Worm (Caenorhabditis elegans) whole organism, early embryonic: Measurements from ENCODE around the gene mogs-1.
A peak's percentile ranks its signal among the peaks of the same experiment; 100 is the strongest.

ENCODE experiments used
- B0310.2 ChIP-seq: sonication (generic microtip); optimal IDR thresholded peaks from 2 replicates; lab custom pipeline; 2016; ENCODE audit warnings: mild to moderate bottlenecking, missing genetic modification characterization, missing compliant biosample characterization
- F13C5.2 ChIP-seq: sonication (generic microtip); optimal IDR thresholded peaks from 2 replicates; lab custom pipeline; 2017; ENCODE audit warnings: mild to moderate bottlenecking, missing genetic modification characterization, inconsistent platforms, missing compliant biosample characterization
- aly-1 ChIP-seq: sonication (generic microtip); optimal IDR thresholded peaks from 2 replicates; lab custom pipeline; 2016; ENCODE audit warnings: missing genetic modification characterization, missing compliant biosample characterization
- ama-1 ChIP-seq: fragments of 150-350 bp; optimal IDR thresholded peaks from 2 replicates; lab custom pipeline; 2014
- ceh-13 ChIP-seq: fragments of 200-800 bp; sonication (Bioruptor generic); optimal IDR thresholded peaks from 2 replicates; lab custom pipeline; 2018; ENCODE audit warnings: mild to moderate bottlenecking, missing genetic modification characterization, missing compliant biosample characterization
- ceh-36 ChIP-seq: sonication (generic microtip); optimal IDR thresholded peaks from 2 replicates; lab custom pipeline; 2016; ENCODE audit warnings: missing genetic modification characterization, inconsistent platforms, missing compliant biosample characterization
- ets-7 ChIP-seq: sonication (generic microtip); optimal IDR thresholded peaks from 2 replicates; lab custom pipeline; 2016; ENCODE audit warnings: missing genotype, missing genetic modification characterization, missing compliant biosample characterization
- flt-1 ChIP-seq: fragments of 200-800 bp; sonication (Bioruptor generic); IDR thresholded peaks from 2 replicates; pipeline ENCODE4 v1.3.6; 2022; ENCODE audit warnings: missing genetic modification characterization, missing compliant biosample characterization
- hmbx-1 ChIP-seq: sonication (generic microtip); optimal IDR thresholded peaks from 2 replicates; lab custom pipeline; 2016; ENCODE audit warnings: mild to moderate bottlenecking, missing genetic modification characterization, missing compliant biosample characterization
- hmg-4 ChIP-seq: fragments of 200-800 bp; sonication (Bioruptor generic); optimal IDR thresholded peaks from 2 replicates; lab custom pipeline; 2018; ENCODE audit warnings: mild to moderate bottlenecking, missing genetic modification characterization, missing compliant biosample characterization
- hnd-1 ChIP-seq: sonication (generic microtip); optimal IDR thresholded peaks from 2 replicates; lab custom pipeline; 2016; ENCODE audit warnings: missing genetic modification characterization, missing compliant biosample characterization
- pes-1 ChIP-seq: fragments of 200-800 bp; sonication (Bioruptor generic); IDR thresholded peaks from 2 replicates; pipeline ENCODE4 v1.3.6; 2022; ENCODE audit warnings: missing genetic modification reagents, missing genetic modification characterization, missing compliant biosample characterization
- scrt-1 ChIP-seq: fragments of 200-800 bp; sonication (Bioruptor generic); IDR thresholded peaks from 2 replicates; pipeline ENCODE4 v1.3.6; 2022; ENCODE audit warnings: missing genetic modification characterization, missing compliant biosample characterization
- sea-1 ChIP-seq: fragments of 200-800 bp; sonication (Bioruptor generic); conservative IDR thresholded peaks from 2 replicates; pipeline ENCODE4 v1.3.6; 2022; ENCODE audit warnings: missing genetic modification characterization, missing compliant biosample characterization
- tbx-11 ChIP-seq: fragments of 200-800 bp; sonication (Bioruptor generic); IDR thresholded peaks from 2 replicates; pipeline ENCODE4 v1.3.6; 2022; ENCODE audit warnings: missing genetic modification characterization, missing compliant biosample characterization
- tbx-37 ChIP-seq: fragments of 200-800 bp; sonication (Bioruptor generic); conservative IDR thresholded peaks from 2 replicates; pipeline ENCODE4 v1.3.6; 2022; ENCODE audit warnings: missing genetic modification reagents, missing genetic modification characterization, missing compliant biosample characterization
- tra-4 ChIP-seq: sonication (generic microtip); optimal IDR thresholded peaks from 2 replicates; lab custom pipeline; 2017; ENCODE audit warnings: missing genetic modification characterization, missing compliant biosample characterization

The mogs-1 gene

ce11 chrIV:11036222-11036621 is 14.5 kb upstream of the mogs-1 start, which contains the start of gene fkb-1:
fkb-1 (plus strand) TSS chrIV:11036582.
- TF ChIP-seq F13C5.2 (peak; percentile 8), ceh-13 (GFP tag; lab: Kevin White, UChicago) (no peak)

- TF ChIP-seq hmbx-1 (tag; lab: Kevin White, UChicago) (no peak), tbx-37 (GFP tag; lab: Robert Waterston, UW) (no peak), scrt-1 (GFP tag; lab: Robert Waterston, UW) (no peak), flt-1 (GFP tag; lab: Robert Waterston, UW) (no peak), B0310.2 (tag; lab: Kevin White, UChicago) (no peak), aly-1 (no peak), pes-1 (GFP tag; lab: Robert Waterston, UW) (no peak), tbx-11 (no peak), sea-1 (GFP tag; lab: Robert Waterston, UW) (no peak), F13C5.2 (no peak), hnd-1 (tag; lab: Kevin White, UChicago) (no peak), hmg-4 (GFP tag; lab: Kevin White, UChicago) (no peak), ama-1 (lab: Kevin White, UChicago) (no peak), tra-4 (no peak), ets-7 (tag; lab: Kevin White, UChicago) (no peak), ceh-36 (no peak)
These were observed 10.6 kb upstream of the mogs-1 start, which contains the start of gene hrg-6 for ce11 chrIV:11032288-11032687. hrg-6 (plus strand) TSS chrIV:11032588.

- TF ChIP-seq aly-1, result no peak
- TF ChIP-seq sea-1 (GFP tag; lab: Robert Waterston, UW), result no peak
- no peak for TF ChIP-seq ceh-13 (GFP tag; lab: Kevin White, UChicago)
- TF ChIP-seq tra-4, result no peak
- TF ChIP-seq hnd-1 (tag; lab: Kevin White, UChicago), result no peak
These were observed 9.9 kb upstream of the mogs-1 start for ce11 chrIV:11031640-11032039.

ce11 chrIV:11030893-11031292 is 9.2 kb upstream of the mogs-1 start, which contains the start of gene hrg-4:
hrg-4 (minus strand) TSS chrIV:11030993.
- TF ChIP-seq hmg-4 (GFP tag; lab: Kevin White, UChicago), result no peak
- no peak for TF ChIP-seq flt-1 (GFP tag; lab: Robert Waterston, UW)
- TF ChIP-seq B0310.2 (tag; lab: Kevin White, UChicago), result no peak
- TF ChIP-seq hmbx-1 (tag; lab: Kevin White, UChicago), result no peak
- TF ChIP-seq ama-1 (lab: Kevin White, UChicago), result no peak
- TF ChIP-seq F13C5.2, result no peak
- TF ChIP-seq aly-1, result no peak
- no peak for TF ChIP-seq ceh-13 (GFP tag; lab: Kevin White, UChicago)
- TF ChIP-seq ceh-36, result no peak
- no peak for TF ChIP-seq pes-1 (GFP tag; lab: Robert Waterston, UW)
- no peak for TF ChIP-seq sea-1 (GFP tag; lab: Robert Waterston, UW)
- no peak for TF ChIP-seq tbx-11
- no peak for TF ChIP-seq ets-7 (tag; lab: Kevin White, UChicago)
- no peak for TF ChIP-seq scrt-1 (GFP tag; lab: Robert Waterston, UW)
- TF ChIP-seq hnd-1 (tag; lab: Kevin White, UChicago), result no peak
- TF ChIP-seq tbx-37 (GFP tag; lab: Robert Waterston, UW), result no peak
- TF ChIP-seq tra-4, result no peak

- TF ChIP-seq ets-7 (tag; lab: Kevin White, UChicago), result no peak
- no peak for TF ChIP-seq hmg-4 (GFP tag; lab: Kevin White, UChicago)
- TF ChIP-seq ama-1 (lab: Kevin White, UChicago), result no peak
These were observed 8.4 kb upstream of the mogs-1 start for ce11 chrIV:11030117-11030516.

- TF ChIP-seq sea-1 (GFP tag; lab: Robert Waterston, UW), result no peak
- TF ChIP-seq hnd-1 (tag; lab: Kevin White, UChicago), result no peak
- TF ChIP-seq B0310.2 (tag; lab: Kevin White, UChicago), result no peak
- no peak for TF ChIP-seq pes-1 (GFP tag; lab: Robert Waterston, UW)
- no peak for TF ChIP-seq ama-1 (lab: Kevin White, UChicago)
- no peak for TF ChIP-seq ets-7 (tag; lab: Kevin White, UChicago)
- TF ChIP-seq ceh-13 (GFP tag; lab: Kevin White, UChicago), result no peak
- no peak for TF ChIP-seq tbx-11
- TF ChIP-seq hmbx-1 (tag; lab: Kevin White, UChicago), result no peak
- TF ChIP-seq tbx-37 (GFP tag; lab: Robert Waterston, UW), result no peak
- no peak for TF ChIP-seq scrt-1 (GFP tag; lab: Robert Waterston, UW)
- TF ChIP-seq ceh-36, result no peak
- no peak for TF ChIP-seq hmg-4 (GFP tag; lab: Kevin White, UChicago)
- TF ChIP-seq aly-1, result no peak
These were observed 7.7 kb upstream of the mogs-1 start, which contains the start of gene hrg-5 for ce11 chrIV:11029412-11029811. hrg-5 (minus strand) TSS chrIV:11029428.

- TF ChIP-seq F13C5.2, result no peak
- TF ChIP-seq flt-1 (GFP tag; lab: Robert Waterston, UW), result peak; percentile 20; the same call in 1 of the 2 replicates
- TF ChIP-seq sea-1 (GFP tag; lab: Robert Waterston, UW), result no peak
- TF ChIP-seq hmg-4 (GFP tag; lab: Kevin White, UChicago), result peak; percentile 48
- 0 out of 2 replicates have a peak, but pooled peaks have one; percentile 42 for TF ChIP-seq pes-1 (GFP tag; lab: Robert Waterston, UW)
- TF ChIP-seq aly-1, result no peak
- peak; percentile 13 for TF ChIP-seq ets-7 (tag; lab: Kevin White, UChicago)
- no peak for TF ChIP-seq B0310.2 (tag; lab: Kevin White, UChicago)
- peak; percentile 25 for TF ChIP-seq ceh-36
- no peak for TF ChIP-seq hnd-1 (tag; lab: Kevin White, UChicago)
- no peak for TF ChIP-seq scrt-1 (GFP tag; lab: Robert Waterston, UW)
- TF ChIP-seq tra-4, result peak; percentile 7
- TF ChIP-seq ama-1 (lab: Kevin White, UChicago), result peak; percentile 88
- TF ChIP-seq hmbx-1 (tag; lab: Kevin White, UChicago), result no peak
- TF ChIP-seq tbx-37 (GFP tag; lab: Robert Waterston, UW), result no peak
- TF ChIP-seq tbx-11, result no peak
- no peak for TF ChIP-seq ceh-13 (GFP tag; lab: Kevin White, UChicago)
These were observed 5.8 kb upstream of the mogs-1 start for ce11 chrIV:11027560-11027959.
